Fruit fly (Drosophila melanogaster) Kc167 (cell line): ENCODE results near the gene CG8507.

ENCODE experiments used
- Myc ChIP-seq: fragments of >200 bp; optimal IDR thresholded peaks from 2 replicates; lab custom pipeline; 2017; ENCODE audit warnings: missing external identifiers
- h ChIP-seq: fragments of >200 bp; optimal IDR thresholded peaks from 3 replicates; lab custom pipeline; 2018; ENCODE audit warnings: missing external identifiers

dm6 chr3R:9821091-9821490 is 29.8 kb downstream of the CG8507 start, which contains the start of gene CG42857:
- no peak for TF ChIP-seq Myc (lab: Kevin White, UChicago)
- no peak for TF ChIP-seq h (lab: Kevin White, UChicago)
